Fruit fly (Drosophila melanogaster) whole organism, prepupa: ENCODE results near the gene GCS1.

Experiments
- CG10631 ChIP-seq: fragments of 200-800 bp; sonication (Bioruptor generic); optimal IDR thresholded peaks from 2 replicates; lab custom pipeline; 2016; ENCODE audit warnings: missing biosample characterization, missing genetic modification characterization
- CG11294 ChIP-seq: fragments of 200-800 bp; sonication (Bioruptor generic); IDR thresholded peaks from 2 replicates; pipeline ENCODE4 v1.3.6; 2022; ENCODE audit warnings: missing biosample characterization, missing genetic modification characterization
- CG11762 ChIP-seq: fragments of 200-800 bp; sonication (Bioruptor generic); optimal IDR thresholded peaks from 3 replicates; lab custom pipeline; 2016; ENCODE audit warnings: missing biosample characterization, missing genetic modification characterization; ENCODE audit not compliant: insufficient read depth
- CG15336 ChIP-seq: fragments of 200-800 bp; sonication (Bioruptor generic); IDR thresholded peaks from 2 replicates; pipeline ENCODE4 v1.3.6; 2022; ENCODE audit warnings: missing biosample characterization, missing genetic modification characterization
- CG3032 ChIP-seq: fragments of 200-800 bp; optimal IDR thresholded peaks from 2 replicates; lab custom pipeline; 2019; ENCODE audit warnings: missing biosample characterization, mild to moderate bottlenecking, missing genetic modification characterization, moderate library complexity
- CG31627 ChIP-seq: fragments of 200-800 bp; sonication (Bioruptor generic); optimal IDR thresholded peaks from 3 replicates; lab custom pipeline; 2016; ENCODE audit warnings: missing biosample characterization, missing genetic modification characterization
- CG32006 ChIP-seq: fragments of 200-800 bp; sonication (Bioruptor generic); optimal IDR thresholded peaks from 3 replicates; lab custom pipeline; 2017; ENCODE audit warnings: missing biosample characterization, mild to moderate bottlenecking, missing genetic modification characterization
- CG34406 ChIP-seq: fragments of 200-800 bp; sonication (Bioruptor generic); optimal IDR thresholded peaks from 3 replicates; lab custom pipeline; 2016; ENCODE audit warnings: missing biosample characterization, missing genetic modification characterization
- CG4318 ChIP-seq: fragments of 200-800 bp; sonication (Bioruptor generic); optimal IDR thresholded peaks from 3 replicates; lab custom pipeline; 2017; ENCODE audit warnings: missing biosample characterization, mild to moderate bottlenecking, missing genetic modification characterization
- CG6163 ChIP-seq: fragments of 200-800 bp; sonication (Bioruptor generic); IDR thresholded peaks from 3 replicates; pipeline ENCODE4 v1.3.6; 2022; ENCODE audit warnings: missing biosample characterization, missing genetic modification characterization
- CG6276 ChIP-seq: fragments of 200-800 bp; sonication (Bioruptor generic); optimal IDR thresholded peaks from 2 replicates; lab custom pipeline; 2017; ENCODE audit warnings: missing biosample characterization, mild to moderate bottlenecking, missing genetic modification characterization
- CG6792 ChIP-seq: fragments of 200-800 bp; sonication (Bioruptor generic); optimal IDR thresholded peaks from 3 replicates; lab custom pipeline; 2016; ENCODE audit warnings: missing biosample characterization, missing genetic modification characterization
- CG8119 ChIP-seq: fragments of 200-800 bp; sonication (Bioruptor generic); IDR thresholded peaks from 3 replicates; pipeline ENCODE4 v1.3.6; 2022; ENCODE audit warnings: missing biosample characterization, missing genetic modification characterization
- CG8632 ChIP-seq: fragments of 200-800 bp; sonication (Bioruptor generic); optimal IDR thresholded peaks from 3 replicates; lab custom pipeline; 2016; ENCODE audit warnings: missing biosample characterization, missing genetic modification characterization
- CG9139 ChIP-seq: fragments of 200-800 bp; sonication (Bioruptor generic); optimal IDR thresholded peaks from 3 replicates; lab custom pipeline; 2017; ENCODE audit warnings: missing biosample characterization, mild to moderate bottlenecking, missing genetic modification characterization
- Eip75B ChIP-seq: fragments of 200-800 bp; sonication (Bioruptor generic); optimal IDR thresholded peaks from 3 replicates; lab custom pipeline; 2016; ENCODE audit warnings: missing biosample characterization, missing genetic modification characterization
- Ets21C ChIP-seq: fragments of 200-800 bp; sonication (Bioruptor generic); optimal IDR thresholded peaks from 3 replicates; lab custom pipeline; 2016; ENCODE audit warnings: missing biosample characterization, missing genetic modification characterization
- Gug ChIP-seq: fragments of 200-800 bp; sonication (Bioruptor generic); IDR thresholded peaks from 2 replicates; pipeline ENCODE4 v1.3.6; 2022; ENCODE audit warnings: missing biosample characterization, missing genetic modification characterization
- Hr38 ChIP-seq: sonication (Bioruptor generic); optimal IDR thresholded peaks from 2 replicates; lab custom pipeline; 2016; ENCODE audit warnings: missing biosample characterization, missing genetic modification characterization
- Hr39 ChIP-seq: fragments of 200-800 bp; sonication (Bioruptor generic); optimal IDR thresholded peaks from 2 replicates; lab custom pipeline; 2016; ENCODE audit warnings: missing biosample characterization, missing genetic modification characterization
- Hr4 ChIP-seq: fragments of 200-800 bp; sonication (Bioruptor generic); optimal IDR thresholded peaks from 3 replicates; lab custom pipeline; 2016; ENCODE audit warnings: missing biosample characterization, missing genetic modification characterization
- Lpt ChIP-seq: fragments of 200-800 bp; sonication (Bioruptor generic); optimal IDR thresholded peaks from 3 replicates; lab custom pipeline; 2016; ENCODE audit warnings: missing biosample characterization, missing genetic modification characterization
- Met ChIP-seq: fragments of 200-800 bp; sonication (Bioruptor generic); optimal IDR thresholded peaks from 3 replicates; lab custom pipeline; 2016; ENCODE audit warnings: missing biosample characterization, missing genetic modification characterization
- OdsH ChIP-seq: fragments of 200-800 bp; sonication (Bioruptor generic); optimal IDR thresholded peaks from 3 replicates; lab custom pipeline; 2016; ENCODE audit warnings: missing biosample characterization, missing genetic modification characterization
- Smox ChIP-seq: fragments of 200-800 bp; sonication (Bioruptor generic); optimal IDR thresholded peaks from 3 replicates; lab custom pipeline; 2016; ENCODE audit warnings: missing biosample characterization, missing genetic modification characterization
- Sox102F ChIP-seq: fragments of 200-800 bp; sonication (Bioruptor generic); optimal IDR thresholded peaks from 2 replicates; lab custom pipeline; 2016; ENCODE audit warnings: missing biosample characterization, mild to moderate bottlenecking, missing genetic modification characterization
- Sox14 ChIP-seq: fragments of 200-800 bp; sonication (Bioruptor generic); optimal IDR thresholded peaks from 3 replicates; lab custom pipeline; 2016; ENCODE audit warnings: missing biosample characterization, missing genetic modification characterization
- achi ChIP-seq: fragments of 200-800 bp; sonication (Bioruptor generic); optimal IDR thresholded peaks from 3 replicates; lab custom pipeline; 2016; ENCODE audit warnings: missing biosample characterization, missing genetic modification characterization
- acj6 ChIP-seq: fragments of 200-800 bp; sonication (Bioruptor generic); optimal IDR thresholded peaks from 3 replicates; lab custom pipeline; 2016; ENCODE audit warnings: missing biosample characterization, missing genetic modification characterization
- cyc ChIP-seq: fragments of 200-800 bp; sonication (Bioruptor generic); optimal IDR thresholded peaks from 3 replicates; lab custom pipeline; 2016; ENCODE audit warnings: missing biosample characterization, missing genetic modification characterization
- dsx ChIP-seq: fragments of 200-800 bp; optimal IDR thresholded peaks from 3 replicates; lab custom pipeline; 2019; ENCODE audit warnings: missing biosample characterization, mild to moderate bottlenecking, missing genetic modification characterization, moderate library complexity; ENCODE audit not compliant: poor library complexity, severe bottlenecking
- eg ChIP-seq: fragments of 200-800 bp; sonication (Bioruptor generic); IDR thresholded peaks from 3 replicates; pipeline ENCODE4 v1.3.6; 2022; ENCODE audit warnings: missing biosample characterization, missing genetic modification characterization
- esn ChIP-seq: fragments of 200-800 bp; sonication (Bioruptor generic); optimal IDR thresholded peaks from 2 replicates; lab custom pipeline; 2016; ENCODE audit warnings: missing biosample characterization, mild to moderate bottlenecking, missing genetic modification characterization, moderate library complexity
- fd85E ChIP-seq: fragments of 200-800 bp; sonication (Bioruptor generic); optimal IDR thresholded peaks from 3 replicates; lab custom pipeline; 2016; ENCODE audit warnings: missing biosample characterization, missing genetic modification characterization
- fkh ChIP-seq: fragments of 200-800 bp; sonication (Bioruptor generic); optimal IDR thresholded peaks from 3 replicates; lab custom pipeline; 2017; ENCODE audit warnings: missing biosample characterization, mild to moderate bottlenecking, missing genetic modification characterization, moderate library complexity
- lz ChIP-seq: fragments of 200-800 bp; sonication (Bioruptor generic); optimal IDR thresholded peaks from 3 replicates; lab custom pipeline; 2016; ENCODE audit warnings: missing biosample characterization, missing genetic modification characterization
- net ChIP-seq: fragments of 200-800 bp; sonication (Bioruptor generic); optimal IDR thresholded peaks from 3 replicates; lab custom pipeline; 2016; ENCODE audit warnings: missing biosample characterization, missing genetic modification characterization
- pdm3 ChIP-seq: fragments of 200-800 bp; sonication (Bioruptor generic); optimal IDR thresholded peaks from 3 replicates; lab custom pipeline; 2016; ENCODE audit warnings: missing biosample characterization, missing genetic modification characterization
- spab ChIP-seq: fragments of 200-800 bp; sonication (Bioruptor generic); optimal IDR thresholded peaks from 2 replicates; lab custom pipeline; 2017; ENCODE audit warnings: missing biosample characterization, mild to moderate bottlenecking, missing genetic modification characterization, missing genetic modification reagents
- svp ChIP-seq: fragments of 200-800 bp; sonication (Bioruptor generic); peaks from one replicate; lab custom pipeline; 2016; ENCODE audit warnings: missing biosample characterization, missing genetic modification characterization
- topi ChIP-seq: fragments of 200-800 bp; sonication (Bioruptor generic); optimal IDR thresholded peaks from 3 replicates; lab custom pipeline; 2016; ENCODE audit warnings: missing biosample characterization, missing genetic modification characterization
- vri ChIP-seq: fragments of 200-800 bp; sonication (Bioruptor generic); optimal IDR thresholded peaks from 3 replicates; lab custom pipeline; 2016; ENCODE audit warnings: missing biosample characterization, mild to moderate bottlenecking, missing genetic modification characterization

GCS1 gene

DNA sequence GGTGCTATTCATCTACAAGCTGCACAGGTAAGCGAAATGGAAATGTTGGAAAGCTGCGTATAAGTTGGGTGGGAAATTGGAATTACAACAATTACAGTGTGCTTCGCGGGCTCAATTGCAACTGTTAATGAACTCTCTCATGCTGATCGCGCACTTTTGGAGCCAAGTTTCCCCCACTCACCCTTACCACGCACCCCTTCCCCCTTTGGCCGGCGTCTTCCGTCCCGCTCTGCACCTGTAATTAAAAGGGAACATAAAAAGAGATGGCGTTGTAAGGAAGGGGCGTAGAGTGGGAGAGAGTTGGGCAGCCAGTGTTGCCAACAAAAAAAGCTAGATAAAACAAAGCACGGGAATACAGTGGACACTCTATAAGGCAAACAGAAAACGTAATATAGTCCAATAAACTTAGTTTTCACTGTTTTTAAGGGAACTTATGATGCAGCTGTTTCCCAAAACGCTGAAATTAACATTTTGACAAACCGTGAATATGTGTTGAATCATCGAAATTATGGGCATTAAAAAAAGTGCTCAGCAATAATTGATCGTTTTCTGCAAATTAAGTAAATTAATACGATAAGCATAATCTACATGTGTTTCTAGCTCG is 7.0 kb downstream of the GCS1 start (continued):
- TF ChIP-seq achi (GFP tag; lab: Kevin White, UChicago) (peak; percentile 43), Eip75B (GFP tag; lab: Kevin White, UChicago) (peak; percentile 17), Hr39 (GFP tag; lab: Kevin White, UChicago) (peak; percentile 34), esn (GFP tag; lab: Kevin White, UChicago) (peak; percentile 28), Hr4 (GFP tag; lab: Kevin White, UChicago) (peak; percentile 48), Lpt (GFP tag; lab: Kevin White, UChicago) (no peak), Smox (GFP tag; lab: Kevin White, UChicago) (peak; percentile 33)

- TF ChIP-seq CG6276 (peak; percentile 59), spab (GFP tag; lab: Kevin White, UChicago) (no peak), eg (GFP tag; lab: Robert Waterston, UW) (peak; percentile 64; the same call in 2 of the 3 replicates), CG11762 (no peak), CG15336 (GFP tag; lab: Robert Waterston, UW) (no peak), Ets21C (GFP tag; lab: Kevin White, UChicago) (no peak), Sox102F (GFP tag; lab: Kevin White, UChicago) (no peak), CG8632 (GFP tag; lab: Kevin White, UChicago) (no peak), CG8119 (GFP tag; lab: Robert Waterston, UW) (no peak), CG4318 (GFP tag; lab: Kevin White, UChicago) (no peak), CG6163 (peak; percentile 67), lz (GFP tag; lab: Kevin White, UChicago) (no peak), Hr4 (GFP tag; lab: Kevin White, UChicago) (peak; percentile 26), dsx (peak; percentile 92), CG9139 (GFP tag; lab: Kevin White, UChicago) (peak; percentile 31), CG31627 (GFP tag; lab: Kevin White, UChicago) (no peak), Hr39 (GFP tag; lab: Kevin White, UChicago) (no peak), fkh (peak; percentile 3)
These were observed 7.8 kb downstream of the GCS1 start, which contains the start of the genes CG34348 and Kap3 for dm6 chrX:11339868-11340548. Gene CG34348 (plus strand): TSS chrX:11339873. Gene Kap3 (minus strand): TSS chrX:11340084.

dm6 chrX:11338973-11339867 is 8.6 kb downstream of the GCS1 start:
- TF ChIP-seq pdm3 (GFP tag; lab: Kevin White, UChicago) (peak; percentile 60), esn (GFP tag; lab: Kevin White, UChicago) (peak; percentile 49), Sox102F (GFP tag; lab: Kevin White, UChicago) (no peak), svp (GFP tag; lab: Kevin White, UChicago) (peak; percentile 82), CG6792 (peak; percentile 20), Gug (GFP tag; lab: Robert Waterston, UW) (0 out of 2 replicates have a peak, but pooled peaks have one; percentile 8), Ets21C (GFP tag; lab: Kevin White, UChicago) (peak; percentile 37), CG34406 (GFP tag; lab: Kevin White, UChicago) (no peak), fkh (peak; percentile 92), topi (peak; percentile 7), Hr4 (GFP tag; lab: Kevin White, UChicago) (peak; percentile 1), vri (peak; percentile 41), Hr39 (GFP tag; lab: Kevin White, UChicago) (peak; percentile 63), CG32006 (peak; percentile 11), CG10631 (GFP tag; lab: Kevin White, UChicago) (peak; percentile 53), Smox (GFP tag; lab: Kevin White, UChicago) (peak; percentile 32), achi (GFP tag; lab: Kevin White, UChicago) (peak; percentile 22), CG6163 (peak; percentile 32; the same call in 1 of the 3 replicates), Eip75B (GFP tag; lab: Kevin White, UChicago) (peak; percentile 5), Sox14 (GFP tag; lab: Kevin White, UChicago) (peak; percentile 55), net (no peak), lz (GFP tag; lab: Kevin White, UChicago) (peak; percentile 46), acj6 (GFP tag; lab: Kevin White, UChicago) (peak; percentile 26), CG3032 (tag; lab: Kevin White, UChicago) (peak; percentile 28), Met (no peak), Hr38 (no peak), CG11294 (GFP tag; lab: Robert Waterston, UW) (no peak), cyc (peak; percentile 31), OdsH (peak; percentile 45), CG6276 (peak; percentile 20), CG31627 (GFP tag; lab: Kevin White, UChicago) (peak; percentile 56), fd85E (GFP tag; lab: Kevin White, UChicago) (no peak)
